Fruit fly (Drosophila melanogaster) whole organism, embryonic: ENCODE data around the gene EloB.

Experiments
- CG10959 ChIP-seq: fragments of 200-800 bp; sonication (Bioruptor generic); IDR thresholded peaks from 2 replicates; pipeline ENCODE4 v1.3.6; 2022; ENCODE audit warnings: missing biosample characterization, missing genetic modification characterization
- CG17186 ChIP-seq: fragments of 200-800 bp; sonication (Bioruptor generic); optimal IDR thresholded peaks from 3 replicates; lab custom pipeline; 2017; ENCODE audit warnings: missing biosample characterization, missing genetic modification reagents, missing genetic modification characterization
- CG8924 ChIP-seq: fragments of 200-800 bp; optimal IDR thresholded peaks from 3 replicates; lab custom pipeline; 2019; ENCODE audit warnings: missing biosample characterization, mild to moderate bottlenecking, missing genetic modification characterization, moderate library complexity
- Gug ChIP-seq: fragments of 200-800 bp; sonication (Bioruptor generic); IDR thresholded peaks from 4 replicates; pipeline ENCODE4 v1.3.6; 2022; ENCODE audit warnings: missing biosample characterization, missing genetic modification characterization
- H2.0 ChIP-seq: fragments of 200-800 bp; sonication (Bioruptor generic); IDR thresholded peaks from 2 replicates; pipeline ENCODE4 v1.3.6; 2022; ENCODE audit warnings: missing biosample characterization, missing genetic modification characterization
- inv ChIP-seq: fragments of 200-800 bp; sonication (Bioruptor generic); IDR thresholded peaks from 2 replicates; pipeline ENCODE4 v1.3.6; 2022; ENCODE audit warnings: missing biosample characterization, missing genetic modification characterization; ENCODE audit not compliant: partially characterized antibody

DNA sequence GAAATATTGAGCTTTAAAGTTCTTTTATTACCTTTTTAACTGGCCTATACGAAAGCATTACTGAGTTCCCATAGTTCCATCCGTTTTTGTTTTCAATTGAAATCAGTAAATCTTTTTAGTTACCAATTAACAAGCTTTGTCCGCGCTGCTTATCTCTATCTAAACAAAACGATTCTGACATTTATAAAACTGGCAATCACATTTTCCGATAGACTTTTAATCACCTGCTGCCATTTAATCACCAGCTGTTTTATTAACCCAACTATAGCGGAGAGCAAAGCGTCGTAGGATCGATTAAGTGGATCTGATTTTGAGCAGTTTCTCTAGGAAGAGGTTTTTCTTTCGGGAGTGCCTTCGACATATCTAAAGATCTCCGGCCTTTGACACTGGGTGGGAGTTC lies 22.9 kb upstream of the EloB start:
- TF ChIP-seq H2.0 (GFP tag; lab: Robert Waterston, UW) (no peak), CG17186 (GFP tag; lab: Kevin White, UChicago) (no peak), CG10959 (no peak), CG8924 (tag; lab: Kevin White, UChicago) (no peak), Gug (GFP tag; lab: Robert Waterston, UW) (no peak), inv (GFP tag; lab: Robert Waterston, UW) (no peak)
